Fruit fly (Drosophila melanogaster) S2 (cell line): Measurements from ENCODE around the gene Dnaaf6.

ENCODE experiments used
- CG8478 ChIP-seq: fragments of >200 bp; optimal IDR thresholded peaks from 2 replicates; lab custom pipeline; 2018
- CTCF ChIP-seq, 2 experiments: fragments of >200 bp; optimal IDR thresholded peaks; 2 replicates each; lab custom pipeline; 2018

dm6 chr3L:14708053-14708452 lies 23.5 kb downstream of the Dnaaf6 start:
- TF ChIP-seq CG8478 (no peak), CTCF (optimal IDR thresholded peaks at IDR 0.05; lab: Kevin White, UChicago) (no peak)
